Fruit fly (Drosophila melanogaster): ENCODE results near the gene Ptp61F.

Gene Ptp61F

DNA sequence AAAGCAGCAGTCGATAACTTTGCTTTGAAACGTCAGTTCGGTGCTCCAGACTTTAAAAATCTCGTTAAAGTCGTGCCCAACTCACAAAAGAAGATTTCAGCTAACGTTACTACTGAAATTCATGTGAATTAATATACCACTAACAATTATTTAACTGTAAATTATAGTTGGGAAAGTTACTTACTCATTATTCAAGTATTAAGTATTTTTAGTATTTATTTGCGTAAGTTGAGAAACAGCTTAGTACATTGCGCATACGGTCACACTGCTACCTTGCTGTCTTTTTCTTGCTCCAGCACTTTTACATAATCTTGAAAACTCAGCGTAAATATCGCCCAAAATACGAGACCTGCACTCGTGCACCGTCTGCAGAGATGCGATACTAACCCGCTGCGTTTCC, 145.3 kb downstream of the Ptp61F start, which contains the start of gene ND-ACP (continued):
- TF ChIP-seq row (GFP tag; IDR thresholded peaks at IDR 0.05): peak; percentile 10; the same call in 1 of the 3 replicates
- no peak for TF ChIP-seq CG2199 (GFP tag; IDR thresholded peaks at IDR 0.05)
- TF ChIP-seq CG31388 (GFP tag; optimal IDR thresholded peaks at IDR 0.05): no peak
- no peak for TF ChIP-seq B-H2 (GFP tag; optimal IDR thresholded peaks at IDR 0.05)
- no peak for TF ChIP-seq lmd (GFP tag; IDR thresholded peaks at IDR 0.05)
- TF ChIP-seq CG7928 (GFP tag; optimal IDR thresholded peaks at IDR 0.05): no peak
- peak; percentile 34; the same call in 1 of the 3 replicates for TF ChIP-seq HLH4C (GFP tag; IDR thresholded peaks at IDR 0.05; ENCODE audit: partially characterized antibody)
- TF ChIP-seq cwo (GFP tag; optimal IDR thresholded peaks at IDR 0.05): no peak
- TF ChIP-seq CG33557 (GFP tag; optimal IDR thresholded peaks at IDR 0.05): no peak
- TF ChIP-seq tll (GFP tag; optimal IDR thresholded peaks at IDR 0.05): no peak
- no peak for TF ChIP-seq otp (GFP tag; IDR thresholded peaks at IDR 0.05)
- no peak for TF ChIP-seq HLH54F (GFP tag; optimal IDR thresholded peaks at IDR 0.05)
- TF ChIP-seq cas (GFP tag; IDR thresholded peaks at IDR 0.05): no peak
- TF ChIP-seq CG2875 (GFP tag; optimal IDR thresholded peaks at IDR 0.05): no peak
- no peak for TF ChIP-seq crp (GFP tag; optimal IDR thresholded peaks at IDR 0.05)
- no peak for TF ChIP-seq CG10654 (GFP tag; optimal IDR thresholded peaks at IDR 0.05)
- TF ChIP-seq C15 (GFP tag; IDR thresholded peaks at IDR 0.05): no peak
- TF ChIP-seq Dll (GFP tag; IDR thresholded peaks at IDR 0.05; ENCODE audit: partially characterized antibody): 0 out of 4 replicates have a peak, but pooled peaks have one; percentile 41
- no peak for TF ChIP-seq CG15696 (tag; optimal IDR thresholded peaks at IDR 0.05)
- no peak for TF ChIP-seq kni (GFP tag; optimal IDR thresholded peaks at IDR 0.05)
- no peak for TF ChIP-seq CG32772 (GFP tag; IDR thresholded peaks at IDR 0.05)
- peak; percentile 37 for TF ChIP-seq Ets97D (GFP tag; optimal IDR thresholded peaks at IDR 0.05)
- TF ChIP-seq nerfin-1 (tag; optimal IDR thresholded peaks at IDR 0.05): no peak
- TF ChIP-seq CG6765 (GFP tag; optimal IDR thresholded peaks at IDR 0.05): no peak
- no peak for TF ChIP-seq CG12236 (GFP tag; optimal IDR thresholded peaks at IDR 0.05)
- TF ChIP-seq ind (GFP tag; optimal IDR thresholded peaks at IDR 0.05): no peak
- no peak for TF ChIP-seq crol (GFP tag; IDR thresholded peaks at IDR 0.05)
- no peak for TF ChIP-seq Eip74EF (GFP tag; optimal IDR thresholded peaks at IDR 0.05)
- no peak for TF ChIP-seq inv (GFP tag; IDR thresholded peaks at IDR 0.05; ENCODE audit: partially characterized antibody)
- no peak for TF ChIP-seq sima (GFP tag; optimal IDR thresholded peaks at IDR 0.05)
- TF ChIP-seq Elba2 (GFP tag; optimal IDR thresholded peaks at IDR 0.05): no peak
- TF ChIP-seq CG16815 (GFP tag; optimal IDR thresholded peaks at IDR 0.05): no peak
- no peak for TF ChIP-seq CG9876 (GFP tag; optimal IDR thresholded peaks at IDR 0.05)
- TF ChIP-seq insv (GFP tag; optimal IDR thresholded peaks at IDR 0.05): no peak
- TF ChIP-seq CG33213 (GFP tag; optimal IDR thresholded peaks at IDR 0.05): no peak
- no peak for TF ChIP-seq CG7963 (GFP tag; IDR thresholded peaks at IDR 0.05; ENCODE audit: partially characterized antibody)
- TF ChIP-seq CG32532 (GFP tag; IDR thresholded peaks at IDR 0.05): no peak
- TF ChIP-seq dmrt11E (tag; optimal IDR thresholded peaks at IDR 0.05): no peak
- no peak for TF ChIP-seq CG12942 (GFP tag; optimal IDR thresholded peaks at IDR 0.05)
- no peak for TF ChIP-seq Blimp-1 (GFP tag; optimal IDR thresholded peaks at IDR 0.05)
- no peak for TF ChIP-seq CG11696 (GFP tag; IDR thresholded peaks at IDR 0.05)
- TF ChIP-seq CG11247 (GFP tag; IDR thresholded peaks at IDR 0.05): no peak
- TF ChIP-seq CG32767 (GFP tag; IDR thresholded peaks at IDR 0.05): no peak
- TF ChIP-seq caup (GFP tag; optimal IDR thresholded peaks at IDR 0.05; ENCODE audit: severe bottlenecking): no peak
- no peak for TF ChIP-seq CG10979 (tag; optimal IDR thresholded peaks at IDR 0.05)
- TF ChIP-seq Dfd (GFP tag; optimal IDR thresholded peaks at IDR 0.05): no peak
- TF ChIP-seq Adf1 (GFP tag; IDR thresholded peaks at IDR 0.05): no peak
- TF ChIP-seq CG12155 (GFP tag; optimal IDR thresholded peaks at IDR 0.05): no peak
- TF ChIP-seq CG3407 (GFP tag; optimal IDR thresholded peaks at IDR 0.05): no peak
- no peak for TF ChIP-seq Fer2 (tag; optimal IDR thresholded peaks at IDR 0.05)

Measured in whole organism, embryonic.